Fruit fly (Drosophila melanogaster): ENCODE results near the gene CG10096.

DNA sequence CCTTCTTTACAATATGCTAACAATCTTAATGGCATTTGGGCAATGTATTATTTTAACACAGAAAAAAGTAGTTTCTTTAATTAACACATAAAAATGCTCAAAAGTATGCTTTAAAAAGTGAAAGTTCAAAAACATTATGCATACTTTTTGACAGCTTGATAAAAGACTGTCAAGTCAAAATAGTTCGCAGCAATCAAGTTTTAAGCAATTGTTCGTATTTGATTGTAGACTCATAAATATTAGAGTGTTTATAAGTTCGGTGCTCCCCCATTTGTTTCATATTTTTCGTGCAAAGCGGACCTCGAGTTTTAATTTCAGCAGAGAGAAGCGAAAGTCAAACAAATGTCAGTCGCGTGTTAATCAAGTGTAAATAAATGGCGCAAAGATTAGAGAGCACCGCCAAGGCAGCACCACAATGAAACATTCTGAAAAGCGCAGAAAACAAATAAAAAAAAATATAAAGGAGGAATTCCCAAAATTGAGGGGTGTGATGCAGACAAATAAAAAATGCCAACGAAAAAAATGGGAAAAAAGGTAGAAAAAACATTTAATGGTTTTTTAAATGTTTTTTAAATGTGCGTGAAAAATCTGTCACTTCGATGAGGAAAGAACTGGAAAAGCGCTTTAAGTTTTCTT is 50.7 kb downstream of the CG10096 start:
- no peak for TF ChIP-seq CG8478 (optimal IDR thresholded peaks at IDR 0.05)
- TF ChIP-seq CTCF (optimal IDR thresholded peaks at IDR 0.05), result no peak
